Worm (Caenorhabditis elegans) whole organism, L2 larva: ENCODE data around the gene ttr-53.

Source experiments
- C34F6.9 ChIP-seq: fragments of 150-350 bp; optimal IDR thresholded peaks from 2 replicates; lab custom pipeline; 2014; ENCODE audit warnings: missing biosample characterization, missing genetic modification characterization
- F13H6.1 ChIP-seq: sonication (generic microtip); optimal IDR thresholded peaks from 2 replicates; lab custom pipeline; 2016; ENCODE audit warnings: missing genetic modification characterization, missing compliant biosample characterization
- R02D3.7 ChIP-seq: fragments of 150-350 bp; optimal IDR thresholded peaks from 2 replicates; lab custom pipeline; 2014; ENCODE audit warnings: missing biosample characterization, missing genetic modification characterization
- ZK546.5 ChIP-seq: sonication (generic microtip); optimal IDR thresholded peaks from 2 replicates; lab custom pipeline; 2017; ENCODE audit warnings: missing biosample characterization, missing genetic modification characterization
- alr-1 ChIP-seq: fragments of 150-350 bp; optimal IDR thresholded peaks from 2 replicates; lab custom pipeline; 2014; ENCODE audit warnings: missing biosample characterization, missing genetic modification characterization
- ama-1 ChIP-seq: fragments of 150-350 bp; optimal IDR thresholded peaks from 2 replicates; lab custom pipeline; 2018; ENCODE audit warnings: inconsistent platforms
- blmp-1 ChIP-seq: sonication (generic microtip); optimal IDR thresholded peaks from 2 replicates; lab custom pipeline; 2017; ENCODE audit warnings: missing genetic modification characterization, mild to moderate bottlenecking, missing compliant biosample characterization, antibody characterized with exemption, moderate library complexity; ENCODE audit not compliant: insufficient read depth
- ceh-16 ChIP-seq: fragments of 150-350 bp; optimal IDR thresholded peaks from 2 replicates; lab custom pipeline; 2014; ENCODE audit warnings: missing biosample characterization, missing genetic modification characterization
- ceh-82 ChIP-seq: fragments of 150-350 bp; optimal IDR thresholded peaks from 2 replicates; lab custom pipeline; 2014; ENCODE audit warnings: missing biosample characterization, missing genetic modification characterization
- crh-2 ChIP-seq: sonication (generic microtip); optimal IDR thresholded peaks from 2 replicates; lab custom pipeline; 2017; ENCODE audit warnings: missing biosample characterization, missing genetic modification characterization
- dmd-4 ChIP-seq: sonication (generic microtip); optimal IDR thresholded peaks from 2 replicates; lab custom pipeline; 2017; ENCODE audit warnings: missing biosample characterization, missing genetic modification characterization
- elt-1 ChIP-seq: fragments of 150-350 bp; optimal IDR thresholded peaks from 2 replicates; lab custom pipeline; 2014; ENCODE audit warnings: missing biosample characterization, missing genetic modification characterization
- elt-3 ChIP-seq: sonication (generic microtip); optimal IDR thresholded peaks from 2 replicates; lab custom pipeline; 2017; ENCODE audit warnings: missing biosample characterization, missing genetic modification characterization
- fos-1 ChIP-seq: fragments of 150-350 bp; optimal IDR thresholded peaks from 2 replicates; lab custom pipeline; 2014; ENCODE audit warnings: missing biosample characterization, missing genetic modification characterization
- gmeb-1 ChIP-seq: fragments of 150-350 bp; optimal IDR thresholded peaks from 2 replicates; lab custom pipeline; 2014; ENCODE audit warnings: missing biosample characterization, missing genetic modification characterization
- lin-11 ChIP-seq: fragments of 150-350 bp; sonication (generic microtip); optimal IDR thresholded peaks from 2 replicates; lab custom pipeline; 2014; ENCODE audit warnings: missing biosample characterization, missing genetic modification characterization, inconsistent platforms, mixed read lengths
- lin-39 ChIP-seq: fragments of 150-350 bp; optimal IDR thresholded peaks from 2 replicates; lab custom pipeline; 2014; ENCODE audit warnings: missing biosample characterization, missing genetic modification reagents, missing genetic modification characterization
- lsy-2 ChIP-seq, 2 experiments: fragments of 150-350 bp in 1 of 2; sonication (generic microtip) in 1 of 2; optimal IDR thresholded peaks; 2 replicates each; lab custom pipeline; 2014 to 2017; ENCODE audit warnings: missing biosample characterization in 2 of 2, missing genetic modification characterization in 2 of 2
- mab-5 ChIP-seq: fragments of 150-350 bp; optimal IDR thresholded peaks from 2 replicates; lab custom pipeline; 2014; ENCODE audit warnings: missing biosample characterization, missing genetic modification characterization
- mbf-1 ChIP-seq: sonication (generic microtip); optimal IDR thresholded peaks from 2 replicates; lab custom pipeline; 2017; ENCODE audit warnings: missing biosample characterization, missing genetic modification characterization
- mdl-1 ChIP-seq, 2 experiments: fragments of 150-350 bp in 1 of 2; sonication (generic microtip) in 1 of 2; optimal IDR thresholded peaks; 2 replicates each; lab custom pipeline; 2017; ENCODE audit warnings: missing biosample characterization in 2 of 2, missing genetic modification characterization in 2 of 2
- nhr-10 ChIP-seq: sonication (generic microtip); optimal IDR thresholded peaks from 2 replicates; lab custom pipeline; 2017; ENCODE audit warnings: missing biosample characterization, missing genetic modification characterization
- nhr-11 ChIP-seq: fragments of 150-350 bp; optimal IDR thresholded peaks from 2 replicates; lab custom pipeline; 2014; ENCODE audit warnings: missing biosample characterization, missing genetic modification characterization
- nhr-129 ChIP-seq: fragments of 150-350 bp; optimal IDR thresholded peaks from 2 replicates; lab custom pipeline; 2014; ENCODE audit warnings: missing biosample characterization, missing genetic modification characterization
- nhr-21 ChIP-seq: fragments of 150-350 bp; optimal IDR thresholded peaks from 2 replicates; lab custom pipeline; 2014; ENCODE audit warnings: missing biosample characterization, missing genetic modification characterization
- nhr-23 ChIP-seq: fragments of 150-350 bp; optimal IDR thresholded peaks from 2 replicates; lab custom pipeline; 2014; ENCODE audit warnings: missing biosample characterization, missing genetic modification reagents, missing genetic modification characterization
- nhr-237 ChIP-seq: fragments of 150-350 bp; optimal IDR thresholded peaks from 2 replicates; lab custom pipeline; 2014; ENCODE audit warnings: missing biosample characterization, missing genetic modification characterization
- nhr-77 ChIP-seq: fragments of 150-350 bp; optimal IDR thresholded peaks from 2 replicates; lab custom pipeline; 2014; ENCODE audit warnings: missing biosample characterization, missing genetic modification characterization
- peb-1 ChIP-seq: fragments of 150-350 bp; optimal IDR thresholded peaks from 2 replicates; lab custom pipeline; 2014; ENCODE audit warnings: missing biosample characterization, missing genetic modification characterization
- sem-4 ChIP-seq: fragments of 150-350 bp; optimal IDR thresholded peaks from 2 replicates; lab custom pipeline; 2014; ENCODE audit warnings: missing biosample characterization, missing genetic modification reagents, missing genetic modification characterization
- skn-1 ChIP-seq: sonication (generic microtip); optimal IDR thresholded peaks from 2 replicates; lab custom pipeline; 2017; ENCODE audit warnings: missing biosample characterization, missing genetic modification characterization
- sma-3 ChIP-seq: sonication (generic microtip); optimal IDR thresholded peaks from 2 replicates; lab custom pipeline; 2016; ENCODE audit warnings: missing genetic modification reagents, missing genetic modification characterization, missing compliant biosample characterization
- sma-9 ChIP-seq, 2 experiments: fragments of 150-350 bp in 1 of 2; sonication (generic microtip) in 1 of 2; optimal IDR thresholded peaks; 2 replicates each; lab custom pipeline; 2014 to 2016; ENCODE audit warnings: missing genetic modification characterization in 2 of 2, mild to moderate bottlenecking in 1 of 2, missing biosample characterization in 1 of 2, missing compliant biosample characterization in 1 of 2, missing genetic modification reagents in 1 of 2, moderate library complexity in 1 of 2
- unc-39 ChIP-seq: fragments of 150-350 bp; optimal IDR thresholded peaks from 2 replicates; lab custom pipeline; 2014; ENCODE audit warnings: missing biosample characterization, missing genetic modification characterization
- unc-55 ChIP-seq: fragments of 150-350 bp; sonication (generic microtip); optimal IDR thresholded peaks from 3 replicates; lab custom pipeline; 2014; ENCODE audit warnings: missing biosample characterization, missing genetic modification reagents, missing genetic modification characterization
- unc-62 ChIP-seq: fragments of 150-350 bp; optimal IDR thresholded peaks from 2 replicates; lab custom pipeline; 2014; ENCODE audit warnings: missing biosample characterization, missing genetic modification reagents, missing genetic modification characterization
- zag-1 ChIP-seq: fragments of 150-350 bp; optimal IDR thresholded peaks from 2 replicates; lab custom pipeline; 2014; ENCODE audit warnings: missing biosample characterization, missing genetic modification characterization
- ztf-1 ChIP-seq: fragments of 200-800 bp; sonication (Bioruptor generic); conservative IDR thresholded peaks from 2 replicates; pipeline ENCODE4 v1.3.6; 2022; ENCODE audit warnings: missing genetic modification characterization, missing compliant biosample characterization
- ztf-11 ChIP-seq: sonication (generic microtip); optimal IDR thresholded peaks from 2 replicates; lab custom pipeline; 2017; ENCODE audit warnings: missing biosample characterization, missing genetic modification characterization
- ztf-4 ChIP-seq: fragments of 150-350 bp; optimal IDR thresholded peaks from 2 replicates; lab custom pipeline; 2014; ENCODE audit warnings: missing biosample characterization, missing genetic modification characterization

ttr-53 gene

ce11 chrIV:10128906-10129386, 28.9 kb upstream of the ttr-53 start, which contains the start of the genes gtbp-1 and K08F4.3 (continued):
- TF ChIP-seq elt-3 (tag; lab: Kevin White, UChicago) (no peak), crh-2 (tag; lab: Kevin White, UChicago) (peak; percentile 94), ztf-1 (no peak), nhr-10 (no peak), ceh-82 (tag; lab: Kevin White, UChicago) (no peak), elt-1 (tag; lab: Kevin White, UChicago) (no peak), alr-1 (tag; lab: Kevin White, UChicago) (no peak), ZK546.5 (tag; lab: Kevin White, UChicago) (peak; percentile 80), lsy-2 (tag; optimal IDR thresholded peaks at IDR 0.05; lab: Kevin White, UChicago) (peak; percentile 16 to 90), ama-1 (lab: Kevin White, UChicago) (no peak), C34F6.9 (tag; lab: Kevin White, UChicago) (peak; percentile 86), mbf-1 (no peak), fos-1 (no peak)

- TF ChIP-seq ztf-1 (no peak), lin-39 (tag; lab: Kevin White, UChicago) (no peak), mab-5 (no peak), elt-3 (tag; lab: Kevin White, UChicago) (no peak), unc-55 (GFP tag; lab: Kevin White, UChicago) (no peak), gmeb-1 (tag; lab: Kevin White, UChicago) (no peak), zag-1 (tag; lab: Kevin White, UChicago) (no peak), dmd-4 (no peak), alr-1 (tag; lab: Kevin White, UChicago) (no peak), elt-1 (tag; lab: Kevin White, UChicago) (no peak), ztf-4 (no peak), mdl-1 (tag; optimal IDR thresholded peaks at IDR 0.05; lab: Kevin White, UChicago) (no peak), sma-3 (GFP tag; lab: Kevin White, UChicago) (no peak), C34F6.9 (tag; lab: Kevin White, UChicago) (no peak), F13H6.1 (tag; lab: Kevin White, UChicago) (no peak), nhr-21 (no peak), nhr-129 (no peak), ceh-82 (tag; lab: Kevin White, UChicago) (no peak), skn-1 (tag; lab: Kevin White, UChicago) (no peak), nhr-11 (no peak)
Observed at ce11 chrIV:10129957-10130356, 27.9 kb upstream of the ttr-53 start, which contains the start of gene glt-3. Gene glt-3, plus strand, starts transcription at chrIV:10130257.

- TF ChIP-seq sma-9 (GFP tag; optimal IDR thresholded peaks at IDR 0.05; lab: Kevin White, UChicago) (no peak), sma-9 (tag; optimal IDR thresholded peaks at IDR 0.05; lab: Kevin White, UChicago) (no peak), gmeb-1 (tag; lab: Kevin White, UChicago) (no peak), crh-2 (tag; lab: Kevin White, UChicago) (no peak), mdl-1 (tag; optimal IDR thresholded peaks at IDR 0.05; lab: Kevin White, UChicago) (no peak), lin-11 (tag; lab: Kevin White, UChicago) (no peak), nhr-237 (tag; lab: Kevin White, UChicago) (no peak), ztf-11 (tag; lab: Kevin White, UChicago) (no peak), fos-1 (no peak)
Observed at ce11 chrIV:10135817-10136216, 22.0 kb upstream of the ttr-53 start, which contains the start of gene K08F4.5. Gene K08F4.5, minus strand, starts transcription at chrIV:10135917.

- TF ChIP-seq ama-1 (lab: Kevin White, UChicago) = no peak
- no peak for TF ChIP-seq ceh-16 (tag; lab: Kevin White, UChicago)
- no peak for TF ChIP-seq C34F6.9 (tag; lab: Kevin White, UChicago)
- no peak for TF ChIP-seq crh-2 (tag; lab: Kevin White, UChicago)
- TF ChIP-seq alr-1 (tag; lab: Kevin White, UChicago) = no peak
Observed at ce11 chrIV:10137804-10138203, 20.0 kb upstream of the ttr-53 start, which contains the start of gene K08F4.12. Gene K08F4.12, plus strand, starts transcription at chrIV:10138104.

ce11 chrIV:10140143-10140542, 17.7 kb upstream of the ttr-53 start, which contains the start of gene gst-3:
Gene gst-3, minus strand, starts transcription at chrIV:10140243.
- TF ChIP-seq nhr-23 (tag; lab: Kevin White, UChicago) = no peak
- TF ChIP-seq unc-39 = no peak
- TF ChIP-seq crh-2 (tag; lab: Kevin White, UChicago) = no peak
- no peak for TF ChIP-seq unc-55 (GFP tag; lab: Kevin White, UChicago)
- TF ChIP-seq blmp-1 = no peak
- TF ChIP-seq R02D3.7 (tag; lab: Kevin White, UChicago) = no peak
- TF ChIP-seq ztf-1 = no peak
- no peak for TF ChIP-seq unc-62 (GFP tag; lab: Kevin White, UChicago)
- no peak for TF ChIP-seq peb-1
- no peak for TF ChIP-seq elt-3 (tag; lab: Kevin White, UChicago)
- no peak for TF ChIP-seq nhr-11
- no peak for TF ChIP-seq gmeb-1 (tag; lab: Kevin White, UChicago)
- TF ChIP-seq nhr-77 = no peak
- no peak for TF ChIP-seq mab-5
- no peak for TF ChIP-seq sem-4
- no peak for TF ChIP-seq sma-3 (GFP tag; lab: Kevin White, UChicago)
